1 worm cellular context compared by ENCODE assay signal in the genomic region with DNA sequence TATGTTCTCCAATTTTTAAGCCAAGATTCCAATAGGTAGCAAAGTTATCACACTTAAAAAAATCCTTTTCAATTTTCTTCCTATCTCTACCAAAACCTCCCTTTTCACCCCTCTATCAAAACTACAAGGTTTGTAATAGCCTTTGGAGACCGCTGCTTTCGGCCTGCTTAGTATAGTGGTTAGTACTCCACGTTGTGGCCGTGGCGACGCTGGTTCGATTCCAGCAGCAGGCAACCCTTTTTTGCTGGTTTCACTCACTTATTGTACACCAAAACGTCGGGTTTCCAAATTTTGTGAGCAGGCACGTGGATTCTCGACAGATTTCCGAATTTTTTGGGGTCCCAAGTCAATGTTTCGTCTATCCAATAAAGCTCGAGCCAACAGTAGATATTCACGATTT.
TF ChIP-seq lines count a peak whose summit lies in the region.

No protein-coding gene starts in this region.

TF ChIP-seq in whole organism, L1 larva, 84 proteins besides CTCF, POLR2A, EP300 and RAD21 (continued from another document):
- TF ChIP-seq ceh-90 (tag; optimal IDR thresholded peaks at IDR 0.05; lab: Kevin White, UChicago): no peak
